Worm (Caenorhabditis elegans) whole organism, late embryonic: ENCODE data around the gene C39B10.4.

ENCODE experiments used
- C38D4.7 ChIP-seq: fragments of 200-800 bp; sonication (Bioruptor generic); optimal IDR thresholded peaks from 2 replicates; lab custom pipeline; 2018; ENCODE audit warnings: mild to moderate bottlenecking, missing genetic modification characterization, moderate library complexity, missing compliant biosample characterization
- F13H6.1 ChIP-seq: sonication (generic microtip); optimal IDR thresholded peaks from 2 replicates; lab custom pipeline; 2016; ENCODE audit warnings: missing genetic modification characterization, missing compliant biosample characterization
- K02D7.2 ChIP-seq: sonication (generic microtip); optimal IDR thresholded peaks from 2 replicates; lab custom pipeline; 2017; ENCODE audit warnings: mild to moderate bottlenecking, missing genetic modification characterization, missing compliant biosample characterization
- K09A11.1 ChIP-seq: sonication (generic microtip); optimal IDR thresholded peaks from 2 replicates; lab custom pipeline; 2017; ENCODE audit warnings: antibody characterized with exemption, mild to moderate bottlenecking, missing genetic modification characterization, missing compliant biosample characterization; ENCODE audit not compliant: insufficient read depth
- T23F11.4 ChIP-seq: fragments of 200-800 bp; sonication (Bioruptor generic); optimal IDR thresholded peaks from 2 replicates; lab custom pipeline; 2018; ENCODE audit warnings: mild to moderate bottlenecking, missing genetic modification characterization, missing compliant biosample characterization
- ahr-1 ChIP-seq: sonication (generic microtip); optimal IDR thresholded peaks from 2 replicates; lab custom pipeline; 2016; ENCODE audit warnings: missing genetic modification characterization, missing compliant biosample characterization
- ceh-14 ChIP-seq: sonication (generic microtip); optimal IDR thresholded peaks from 2 replicates; lab custom pipeline; 2016; ENCODE audit warnings: missing genotype, missing genetic modification characterization, missing compliant biosample characterization
- ceh-19 ChIP-seq: fragments of 200-800 bp; sonication (Bioruptor generic); optimal IDR thresholded peaks from 2 replicates; lab custom pipeline; 2018; ENCODE audit warnings: mild to moderate bottlenecking, missing genetic modification characterization, missing compliant biosample characterization
- ceh-2 ChIP-seq: sonication (generic microtip); optimal IDR thresholded peaks from 2 replicates; lab custom pipeline; 2016; ENCODE audit warnings: missing genotype, missing genetic modification characterization, missing compliant biosample characterization
- ceh-31 ChIP-seq: sonication (generic microtip); optimal IDR thresholded peaks from 2 replicates; lab custom pipeline; 2016; ENCODE audit warnings: missing genetic modification characterization, missing compliant biosample characterization
- ceh-34 ChIP-seq: sonication (generic microtip); optimal IDR thresholded peaks from 2 replicates; lab custom pipeline; 2016; ENCODE audit warnings: mild to moderate bottlenecking, missing genetic modification characterization, missing compliant biosample characterization
- ceh-6 ChIP-seq: fragments of 200-800 bp; sonication (Bioruptor generic); optimal IDR thresholded peaks from 2 replicates; lab custom pipeline; 2018; ENCODE audit warnings: mild to moderate bottlenecking, missing genetic modification characterization, missing compliant biosample characterization
- ceh-9 ChIP-seq: sonication (generic microtip); optimal IDR thresholded peaks from 2 replicates; lab custom pipeline; 2016; ENCODE audit warnings: mild to moderate bottlenecking, missing genetic modification characterization, inconsistent platforms, missing compliant biosample characterization
- dmd-4 ChIP-seq: sonication (generic microtip); optimal IDR thresholded peaks from 2 replicates; lab custom pipeline; 2016; ENCODE audit warnings: borderline replicate concordance, missing genetic modification characterization, missing compliant biosample characterization
- dve-1 ChIP-seq: sonication (generic microtip); optimal IDR thresholded peaks from 2 replicates; lab custom pipeline; 2017; ENCODE audit warnings: antibody characterized with exemption, mild to moderate bottlenecking, missing genetic modification characterization, missing compliant biosample characterization
- elt-2 ChIP-seq: sonication (generic microtip); optimal IDR thresholded peaks from 2 replicates; lab custom pipeline; 2016; ENCODE audit warnings: missing genetic modification reagents, missing genetic modification characterization, missing compliant biosample characterization
- fkh-10 ChIP-seq: fragments of 150-350 bp; optimal IDR thresholded peaks from 2 replicates; lab custom pipeline; 2014; ENCODE audit warnings: missing biosample characterization, missing genetic modification reagents, missing genetic modification characterization
- hlh-13 ChIP-seq: fragments of 200-800 bp; sonication (Bioruptor generic); optimal IDR thresholded peaks from 2 replicates; lab custom pipeline; 2018; ENCODE audit warnings: mild to moderate bottlenecking, missing genetic modification characterization, missing compliant biosample characterization
- hlh-15 ChIP-seq: sonication (generic microtip); optimal IDR thresholded peaks from 2 replicates; lab custom pipeline; 2016; ENCODE audit warnings: missing genetic modification characterization, missing compliant biosample characterization
- hlh-30 ChIP-seq: sonication (generic microtip); optimal IDR thresholded peaks from 2 replicates; lab custom pipeline; 2017; ENCODE audit warnings: antibody characterized with exemption, missing genetic modification characterization, missing compliant biosample characterization; ENCODE audit not compliant: insufficient read depth
- hlh-6 ChIP-seq: sonication (generic microtip); optimal IDR thresholded peaks from 2 replicates; lab custom pipeline; 2016; ENCODE audit warnings: missing genotype, missing genetic modification characterization, missing compliant biosample characterization
- lim-6 ChIP-seq: sonication (generic microtip); optimal IDR thresholded peaks from 2 replicates; lab custom pipeline; 2016; ENCODE audit warnings: missing genetic modification characterization, missing compliant biosample characterization
- mec-3 ChIP-seq: sonication (generic microtip); optimal IDR thresholded peaks from 2 replicates; lab custom pipeline; 2016; ENCODE audit warnings: borderline replicate concordance, missing genetic modification characterization, missing compliant biosample characterization
- nhr-232 ChIP-seq: sonication (generic microtip); optimal IDR thresholded peaks from 2 replicates; lab custom pipeline; 2016; ENCODE audit warnings: missing genetic modification characterization, missing compliant biosample characterization
- npax-4 ChIP-seq: sonication (generic microtip); optimal IDR thresholded peaks from 2 replicates; lab custom pipeline; 2016; ENCODE audit warnings: missing genetic modification characterization, missing compliant biosample characterization
- odd-2 ChIP-seq: sonication (generic microtip); optimal IDR thresholded peaks from 2 replicates; lab custom pipeline; 2017; ENCODE audit warnings: antibody characterized with exemption, mild to moderate bottlenecking, missing genetic modification characterization, missing compliant biosample characterization
- pag-3 ChIP-seq: sonication (generic microtip); optimal IDR thresholded peaks from 2 replicates; lab custom pipeline; 2016; ENCODE audit warnings: missing compliant biosample characterization, missing genetic modification characterization, borderline replicate concordance
- pat-9 ChIP-seq: fragments of 200-800 bp; sonication (Bioruptor generic); optimal IDR thresholded peaks from 2 replicates; lab custom pipeline; 2018; ENCODE audit warnings: mild to moderate bottlenecking, missing genetic modification characterization, moderate library complexity, missing compliant biosample characterization
- rnt-1 ChIP-seq: sonication (generic microtip); optimal IDR thresholded peaks from 2 replicates; lab custom pipeline; 2016; ENCODE audit warnings: missing genetic modification characterization, missing compliant biosample characterization
- sox-2 ChIP-seq: fragments of 200-800 bp; sonication (Bioruptor generic); IDR thresholded peaks from 2 replicates; pipeline ENCODE4 v1.3.6; 2022; ENCODE audit warnings: missing genetic modification reagents, missing genetic modification characterization, missing compliant biosample characterization
- sox-4 ChIP-seq: sonication (generic microtip); optimal IDR thresholded peaks from 2 replicates; lab custom pipeline; 2017; ENCODE audit warnings: mild to moderate bottlenecking, missing genetic modification characterization, inconsistent platforms, missing compliant biosample characterization
- tbx-7 ChIP-seq: sonication (generic microtip); optimal IDR thresholded peaks from 2 replicates; lab custom pipeline; 2016; ENCODE audit warnings: missing genotype, missing genetic modification characterization, missing compliant biosample characterization
- ttx-3 ChIP-seq: sonication (generic microtip); optimal IDR thresholded peaks from 2 replicates; lab custom pipeline; 2016; ENCODE audit warnings: missing genetic modification reagents, missing genetic modification characterization, missing compliant biosample characterization
- unc-42 ChIP-seq: sonication (generic microtip); optimal IDR thresholded peaks from 2 replicates; lab custom pipeline; 2016; ENCODE audit warnings: missing genotype, missing genetic modification characterization, missing compliant biosample characterization
- unc-86 ChIP-seq: sonication (generic microtip); optimal IDR thresholded peaks from 2 replicates; lab custom pipeline; 2016; ENCODE audit warnings: missing genetic modification characterization, missing compliant biosample characterization

Gene C39B10.4

DNA sequence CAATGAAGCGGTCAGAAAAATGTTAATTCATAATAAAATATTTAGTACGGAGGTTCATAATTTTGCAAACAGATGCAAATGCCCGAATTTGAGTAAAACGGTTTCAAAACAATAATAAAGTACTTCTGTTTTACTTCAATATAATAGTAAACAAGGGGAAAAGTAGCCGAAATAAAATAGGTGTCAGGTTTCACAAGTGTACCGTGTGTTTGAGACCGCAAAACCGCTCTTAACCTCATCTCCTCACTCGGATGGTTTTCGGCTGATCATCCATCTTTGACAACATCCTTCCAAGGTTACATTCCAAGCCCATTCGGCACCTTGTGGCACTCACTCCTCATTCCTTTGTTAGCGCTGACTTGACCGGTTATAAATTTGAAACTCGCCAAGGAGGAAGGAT lies 7.4 kb upstream of the C39B10.4 start:
- peak; percentile 93 for TF ChIP-seq ceh-34 (tag; lab: Kevin White, UChicago)
- no peak for TF ChIP-seq ttx-3 (tag; lab: Kevin White, UChicago)
- TF ChIP-seq, all 69 proteins: peak for 1

DNA sequence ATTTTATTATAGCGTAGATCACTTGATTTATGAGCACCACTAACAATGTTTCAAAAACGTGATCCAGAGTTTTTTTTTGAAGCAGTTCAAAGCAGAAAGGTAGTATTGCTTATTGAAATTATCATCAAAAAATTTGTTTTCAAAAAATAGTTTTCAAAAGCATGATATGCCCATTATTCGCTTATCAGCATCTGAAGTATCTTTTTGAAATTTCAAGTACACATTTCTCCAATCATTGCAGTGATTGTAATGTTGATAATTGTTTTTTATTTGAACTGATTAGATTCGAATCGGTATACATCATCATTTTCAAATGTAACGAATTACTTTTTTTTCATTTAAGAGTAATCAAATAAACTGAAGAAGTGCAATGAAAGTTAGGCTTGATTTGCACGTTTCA lies 4.0 kb upstream of the C39B10.4 start:
- TF ChIP-seq pat-9 (tag; lab: Kevin White, UChicago) (no peak), pag-3 (tag; lab: Kevin White, UChicago) (no peak), ceh-2 (no peak), hlh-13 (GFP tag; lab: Kevin White, UChicago) (no peak), npax-4 (tag; lab: Kevin White, UChicago) (no peak), K02D7.2 (tag; lab: Kevin White, UChicago) (no peak), F13H6.1 (no peak), elt-2 (no peak), ceh-6 (no peak), ceh-31 (tag; lab: Kevin White, UChicago) (no peak), ttx-3 (tag; lab: Kevin White, UChicago) (no peak), C38D4.7 (GFP tag; lab: Kevin White, UChicago) (no peak), sox-4 (tag; lab: Kevin White, UChicago) (no peak), ahr-1 (tag; lab: Kevin White, UChicago) (no peak), ceh-19 (GFP tag; lab: Kevin White, UChicago) (no peak)

DNA sequence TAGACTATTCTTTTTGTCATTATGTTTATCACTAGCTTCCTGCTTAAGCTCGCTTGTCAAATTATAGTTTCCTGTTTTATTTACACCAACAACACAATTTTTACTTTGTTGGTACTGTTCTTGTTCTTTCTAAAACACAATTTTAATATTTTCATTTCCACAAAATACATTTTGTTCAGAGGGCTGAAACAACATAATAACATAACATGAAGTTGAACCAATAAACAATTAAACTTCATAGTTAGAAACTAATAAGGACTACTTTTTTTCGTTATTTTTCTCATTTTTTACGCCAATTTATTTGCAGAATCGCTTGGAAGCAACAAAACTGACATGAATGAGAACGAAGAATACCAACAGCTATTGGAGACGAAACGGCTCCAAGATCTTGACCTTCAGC lies 969 bp upstream of the C39B10.4 start, which contains the start of gene C39B10.3:
Gene C39B10.3 (plus strand): TSS at position 301 of the 400 bp plus-strand sequence.
- TF ChIP-seq hlh-30 (tag; lab: Kevin White, UChicago), result no peak
- no peak for TF ChIP-seq ceh-9 (tag; lab: Kevin White, UChicago)
- no peak for TF ChIP-seq lim-6 (tag; lab: Kevin White, UChicago)
- no peak for TF ChIP-seq pat-9 (tag; lab: Kevin White, UChicago)
- TF ChIP-seq rnt-1 (tag; lab: Kevin White, UChicago), result no peak
- TF ChIP-seq npax-4 (tag; lab: Kevin White, UChicago), result no peak
- no peak for TF ChIP-seq mec-3 (tag; lab: Kevin White, UChicago)
- no peak for TF ChIP-seq ahr-1 (tag; lab: Kevin White, UChicago)
- TF ChIP-seq odd-2, result no peak
- no peak for TF ChIP-seq K02D7.2 (tag; lab: Kevin White, UChicago)
- no peak for TF ChIP-seq dve-1
- no peak for TF ChIP-seq K09A11.1
- no peak for TF ChIP-seq ceh-14 (tag; lab: Kevin White, UChicago)
- no peak for TF ChIP-seq elt-2
- no peak for TF ChIP-seq tbx-7 (tag; lab: Kevin White, UChicago)

DNA sequence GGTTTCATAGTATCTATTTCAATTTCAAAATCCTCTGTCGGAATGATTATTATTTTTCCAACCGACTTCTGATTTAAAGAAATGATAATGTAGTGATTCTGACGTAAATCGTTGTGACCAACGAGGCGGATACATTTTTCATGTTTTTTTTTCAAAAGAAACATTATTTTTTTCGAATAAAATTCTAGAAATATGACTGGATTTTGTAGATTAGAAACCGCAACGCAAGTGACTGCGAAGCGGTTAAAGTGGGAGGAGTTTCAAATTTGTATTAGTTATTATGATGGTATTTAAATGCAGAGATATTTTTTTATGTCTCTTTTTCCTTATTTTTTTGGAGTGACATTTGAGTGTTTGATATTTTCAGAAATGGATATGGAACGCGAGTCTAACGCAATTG lies 2.2 kb downstream of the C39B10.4 start, which contains the start of gene C39B10.5:
Gene C39B10.5 (plus strand): TSS at position 362 of the 400 bp plus-strand sequence.
- no peak for TF ChIP-seq dmd-4
- no peak for TF ChIP-seq npax-4 (tag; lab: Kevin White, UChicago)
- TF ChIP-seq hlh-6 (tag; lab: Kevin White, UChicago), result no peak
- no peak for TF ChIP-seq sox-4 (tag; lab: Kevin White, UChicago)
- no peak for TF ChIP-seq hlh-15
- no peak for TF ChIP-seq sox-2 (GFP tag; lab: Robert Waterston, UW)
- no peak for TF ChIP-seq unc-42 (tag; lab: Kevin White, UChicago)

DNA sequence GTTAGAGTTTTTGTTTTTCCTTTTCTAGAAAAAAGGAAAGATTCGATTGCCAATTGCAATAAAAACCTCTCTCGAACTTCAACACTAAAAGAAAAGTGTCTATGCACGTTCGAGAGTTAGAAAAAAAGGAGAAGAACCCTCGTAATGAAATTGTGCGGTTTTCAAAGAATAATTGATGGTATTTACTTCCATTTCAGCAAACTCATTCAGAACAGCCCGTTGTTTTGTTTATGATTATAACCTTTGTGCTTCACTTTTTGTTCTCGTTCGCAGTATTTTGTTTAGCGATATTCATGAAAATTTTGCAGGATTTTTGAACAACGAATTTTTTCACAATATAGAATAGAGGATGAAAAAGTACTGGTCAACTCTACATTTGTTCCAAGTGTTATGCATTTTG lies 9.2 kb downstream of the C39B10.4 start, which contains the start of gene lgc-41:
Gene lgc-41 (plus strand): TSS at position 301 of the 400 bp plus-strand sequence.
- no peak for TF ChIP-seq ceh-9 (tag; lab: Kevin White, UChicago)
- TF ChIP-seq T23F11.4 (GFP tag; lab: Kevin White, UChicago), result no peak
- TF ChIP-seq unc-86 (tag; lab: Kevin White, UChicago), result no peak
- TF ChIP-seq unc-42 (tag; lab: Kevin White, UChicago), result no peak
- TF ChIP-seq nhr-232 (tag; lab: Kevin White, UChicago), result no peak
- TF ChIP-seq fkh-10 (GFP tag; lab: Kevin White, UChicago), result no peak
- no peak for TF ChIP-seq sox-2 (GFP tag; lab: Robert Waterston, UW)
- TF ChIP-seq K09A11.1, result no peak
- TF ChIP-seq pag-3 (tag; lab: Kevin White, UChicago), result no peak
